Fruit fly (Drosophila melanogaster): ENCODE measurements around the gene csw.

DNA sequence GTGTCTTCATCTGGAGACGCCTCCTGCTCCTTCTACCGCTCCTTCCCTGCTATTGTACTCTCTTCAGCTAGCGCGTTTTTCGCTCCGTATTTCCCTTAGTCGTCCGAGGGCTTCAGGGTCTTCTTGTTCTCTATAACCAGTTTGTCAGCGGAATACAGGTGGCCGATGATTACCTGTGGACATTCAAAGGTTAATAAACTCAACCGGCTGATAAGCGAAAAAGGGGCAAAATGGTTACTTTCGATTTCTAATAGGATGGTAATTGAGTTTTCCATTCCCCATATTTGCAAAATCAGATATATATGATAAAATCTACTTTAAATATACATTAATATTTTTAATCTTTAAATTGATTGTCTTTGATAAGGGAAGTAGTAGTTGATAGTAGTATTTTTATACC, 54.6 kb downstream of the csw start:
- no peak for TF ChIP-seq Hmx (GFP tag; optimal IDR thresholded peaks at IDR 0.05)
- TF ChIP-seq CG17385 (GFP tag; optimal IDR thresholded peaks at IDR 0.05) = no peak
- TF ChIP-seq zfh2 (GFP tag; optimal IDR thresholded peaks at IDR 0.05) = no peak
- no peak for TF ChIP-seq CG3847 (GFP tag; IDR thresholded peaks at IDR 0.05)
- no peak for TF ChIP-seq CG2199 (GFP tag; IDR thresholded peaks at IDR 0.05)

Measured in whole organism, embryonic.